Fruit fly (Drosophila melanogaster): ENCODE results near the gene GMF.
A peak's percentile ranks its signal among the peaks of the same experiment; 100 is the strongest.

Gene GMF

dm6 chr2L:16350742-16351568, 48.2 kb upstream of the GMF start (continued):
- no peak for TF ChIP-seq CG6791 (GFP tag; IDR thresholded peaks at IDR 0.05; ENCODE audit: partially characterized antibody)
- peak; percentile 99 for TF ChIP-seq CG1529 (GFP tag; optimal IDR thresholded peaks at IDR 0.05)
- TF ChIP-seq CG7357 (GFP tag; IDR thresholded peaks at IDR 0.05), result peak; percentile 96
- peak; percentile 97 for TF ChIP-seq pnt (GFP tag; optimal IDR thresholded peaks at IDR 0.05)
- peak; percentile 94 for TF ChIP-seq CG7271 (tag; optimal IDR thresholded peaks at IDR 0.05)
- peak; percentile 97 to 99 for TF ChIP-seq bsh (GFP tag; optimal IDR thresholded peaks at IDR 0.05)
- peak; percentile 93 for TF ChIP-seq CG17186 (GFP tag; optimal IDR thresholded peaks at IDR 0.05)
- peak; percentile 99 for TF ChIP-seq PHDP (tag; optimal IDR thresholded peaks at IDR 0.05)
- TF ChIP-seq her (GFP tag; optimal IDR thresholded peaks at IDR 0.05), result peak; percentile 95
- TF ChIP-seq aop (GFP tag; IDR thresholded peaks at IDR 0.05), result peak; percentile 95
- TF ChIP-seq HLHmδ (GFP tag; optimal IDR thresholded peaks at IDR 0.05), result peak; percentile 1
- TF ChIP-seq fd3F (GFP tag; optimal IDR thresholded peaks at IDR 0.05), result peak; percentile 99
- peak; percentile 99 for TF ChIP-seq run (tag; optimal IDR thresholded peaks at IDR 0.05)
- TF ChIP-seq Doc3 (GFP tag; IDR thresholded peaks at IDR 0.05; ENCODE audit: partially characterized antibody), result no peak
- peak; percentile 99 for TF ChIP-seq Xrp1 (GFP tag; IDR thresholded peaks at IDR 0.05)
- TF ChIP-seq luna (GFP tag; optimal IDR thresholded peaks at IDR 0.05), result peak; percentile 90
- TF ChIP-seq CG34224 (GFP tag; IDR thresholded peaks at IDR 0.05; ENCODE audit: partially characterized antibody), result peak; percentile 15; the same call in 2 of the 3 replicates
- no peak for TF ChIP-seq sc (optimal IDR thresholded peaks at IDR 0.05)
- peak; percentile 98 for TF ChIP-seq sc (GFP tag; optimal IDR thresholded peaks at IDR 0.05)
- TF ChIP-seq gsb-n (tag; optimal IDR thresholded peaks at IDR 0.05), result peak; percentile 99
- peak; percentile 95 for TF ChIP-seq CG43689 (GFP tag; IDR thresholded peaks at IDR 0.05)
- TF ChIP-seq gsb (GFP tag; IDR thresholded peaks at IDR 0.05), result peak; percentile 97
- TF ChIP-seq row (GFP tag; IDR thresholded peaks at IDR 0.05), result peak; percentile 100
- TF ChIP-seq vvl (GFP tag; IDR thresholded peaks at IDR 0.05), result peak; percentile 100
- no peak for TF ChIP-seq cad (GFP tag; optimal IDR thresholded peaks at IDR 0.05)
- peak; percentile 65 for TF ChIP-seq CG9797 (GFP tag; optimal IDR thresholded peaks at IDR 0.05)
- peak; percentile 99 for TF ChIP-seq CG4424 (GFP tag; optimal IDR thresholded peaks at IDR 0.05)
- peak; percentile 96 for TF ChIP-seq repo (GFP tag; optimal IDR thresholded peaks at IDR 0.05)
- peak; percentile 98 for TF ChIP-seq CG16815 (GFP tag; optimal IDR thresholded peaks at IDR 0.05)
- TF ChIP-seq Blimp-1 (GFP tag; optimal IDR thresholded peaks at IDR 0.05), result peak; percentile 98
- TF ChIP-seq Tbp (GFP tag; optimal IDR thresholded peaks at IDR 0.05), result no peak
- peak; percentile 99 for TF ChIP-seq CG9932 (GFP tag; IDR thresholded peaks at IDR 0.05)
- TF ChIP-seq lmd (GFP tag; IDR thresholded peaks at IDR 0.05), result peak; percentile 99
- peak; percentile 99 for TF ChIP-seq CG6854 (GFP tag; optimal IDR thresholded peaks at IDR 0.05)
- TF ChIP-seq unc-4 (GFP tag; IDR thresholded peaks at IDR 0.05; ENCODE audit: partially characterized antibody), result 0 out of 2 replicates have a peak, but pooled peaks have one; percentile 10
- TF ChIP-seq ken (GFP tag; IDR thresholded peaks at IDR 0.05), result peak; percentile 99
- peak; percentile 94 for TF ChIP-seq CG3838 (GFP tag; optimal IDR thresholded peaks at IDR 0.05)
- peak; percentile 97 for TF ChIP-seq CG10267 (tag; optimal IDR thresholded peaks at IDR 0.05)
- peak; percentile 89 for TF ChIP-seq CG30020 (tag; optimal IDR thresholded peaks at IDR 0.05)
- peak; percentile 97 for TF ChIP-seq Mes4 (GFP tag; optimal IDR thresholded peaks at IDR 0.05)
- TF ChIP-seq fd102C (GFP tag; optimal IDR thresholded peaks at IDR 0.05), result peak; percentile 92
- TF ChIP-seq dmrt11E (tag; optimal IDR thresholded peaks at IDR 0.05), result peak; percentile 99
- peak; percentile 90 for TF ChIP-seq Adf1 (GFP tag; IDR thresholded peaks at IDR 0.05)
- peak; percentile 99 for TF ChIP-seq tap (tag; optimal IDR thresholded peaks at IDR 0.05)
- peak; percentile 98 for TF ChIP-seq Aef1 (GFP tag; IDR thresholded peaks at IDR 0.05)
- TF ChIP-seq Asciz (GFP tag; optimal IDR thresholded peaks at IDR 0.05), result peak; percentile 99
- peak; percentile 94 for TF ChIP-seq dan (GFP tag; IDR thresholded peaks at IDR 0.05)
- TF ChIP-seq CG10565 (GFP tag; optimal IDR thresholded peaks at IDR 0.05), result peak; percentile 93
- peak; percentile 97 for TF ChIP-seq lbe (GFP tag; optimal IDR thresholded peaks at IDR 0.05)

Measured in whole organism, embryonic.